Fruit fly (Drosophila melanogaster): ENCODE results near the gene CG8892.

Gene CG8892

DNA sequence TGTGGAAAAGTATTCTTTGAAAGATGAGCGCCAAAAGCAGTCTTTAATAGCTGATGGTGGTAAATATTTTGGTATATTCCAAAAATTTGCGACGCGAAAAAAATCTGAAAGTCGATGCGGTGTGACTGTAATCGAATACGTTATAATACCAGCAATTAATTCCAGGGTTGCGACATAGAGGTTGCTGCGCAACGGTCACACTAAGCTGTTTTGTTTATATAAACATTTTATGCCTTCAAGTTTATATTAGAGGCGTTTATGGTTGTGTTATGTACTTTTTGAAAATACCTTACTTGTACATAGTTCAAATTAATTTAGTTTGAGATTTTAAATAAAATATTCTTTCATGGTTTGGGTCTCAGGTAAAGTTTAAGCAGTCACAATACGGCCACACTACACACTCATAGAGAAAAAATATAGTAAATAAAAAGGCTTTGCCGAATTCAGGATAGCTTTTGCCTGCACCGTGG is 10.0 kb downstream of the CG8892 start, which contains the start of gene CG14043:
Gene CG14043, plus strand, starts transcription at position 374 of the 470 bp plus-strand sequence.
- no peak for TF ChIP-seq CG8478 (optimal IDR thresholded peaks at IDR 0.05)
- no peak for TF ChIP-seq usp (GFP tag; optimal IDR thresholded peaks at IDR 0.05)
- TF ChIP-seq psq (optimal IDR thresholded peaks at IDR 0.05) = no peak
- no peak for TF ChIP-seq pan (optimal IDR thresholded peaks at IDR 0.05)
- TF ChIP-seq Dll (optimal IDR thresholded peaks at IDR 0.05) = no peak

DNA sequence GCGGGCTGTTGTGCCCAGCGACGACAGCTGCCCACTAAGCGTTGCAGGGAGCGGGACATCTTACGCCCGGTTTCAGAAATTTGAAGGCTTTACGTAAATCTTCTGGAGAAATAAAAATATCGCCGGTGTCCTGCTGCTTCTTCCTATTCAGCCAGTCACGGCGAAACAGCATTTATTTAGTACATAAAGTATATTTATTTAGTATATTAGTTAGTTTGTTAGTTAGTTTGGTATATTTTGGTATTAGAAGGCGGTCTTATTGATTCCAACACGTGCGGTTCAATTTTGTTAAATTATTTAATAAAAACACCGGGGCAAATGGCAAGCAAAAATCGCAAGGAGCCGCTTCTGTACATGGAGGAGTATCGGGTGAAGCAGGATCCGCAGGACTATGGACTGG is 12.6 kb downstream of the CG8892 start, which contains the start of the genes Scox and Polr1C:
Gene Scox, minus strand, starts transcription at position 169 of the 400 bp plus-strand sequence.
Gene Polr1C, plus strand, starts transcription at position 238 of the 400 bp plus-strand sequence.
- no peak for TF ChIP-seq CG8478 (optimal IDR thresholded peaks at IDR 0.05)
- TF ChIP-seq psq (optimal IDR thresholded peaks at IDR 0.05) = no peak
- TF ChIP-seq EcR (GFP tag; optimal IDR thresholded peaks at IDR 0.05) = no peak
- TF ChIP-seq usp (GFP tag; optimal IDR thresholded peaks at IDR 0.05) = no peak
- no peak for TF ChIP-seq Dll (optimal IDR thresholded peaks at IDR 0.05)
- no peak for TF ChIP-seq pan (optimal IDR thresholded peaks at IDR 0.05)

dm6 chr2L:4967511-4967910 is 13.9 kb downstream of the CG8892 start, which contains the start of gene eIF3i:
Gene eIF3i, minus strand, starts transcription at chr2L:4967775.
- TF ChIP-seq Dll (optimal IDR thresholded peaks at IDR 0.05) = no peak
- TF ChIP-seq usp (GFP tag; optimal IDR thresholded peaks at IDR 0.05) = no peak
- TF ChIP-seq pan (optimal IDR thresholded peaks at IDR 0.05) = no peak
- TF ChIP-seq CG8478 (optimal IDR thresholded peaks at IDR 0.05) = no peak
- TF ChIP-seq EcR (GFP tag; optimal IDR thresholded peaks at IDR 0.05) = no peak
- no peak for TF ChIP-seq psq (optimal IDR thresholded peaks at IDR 0.05)

DNA sequence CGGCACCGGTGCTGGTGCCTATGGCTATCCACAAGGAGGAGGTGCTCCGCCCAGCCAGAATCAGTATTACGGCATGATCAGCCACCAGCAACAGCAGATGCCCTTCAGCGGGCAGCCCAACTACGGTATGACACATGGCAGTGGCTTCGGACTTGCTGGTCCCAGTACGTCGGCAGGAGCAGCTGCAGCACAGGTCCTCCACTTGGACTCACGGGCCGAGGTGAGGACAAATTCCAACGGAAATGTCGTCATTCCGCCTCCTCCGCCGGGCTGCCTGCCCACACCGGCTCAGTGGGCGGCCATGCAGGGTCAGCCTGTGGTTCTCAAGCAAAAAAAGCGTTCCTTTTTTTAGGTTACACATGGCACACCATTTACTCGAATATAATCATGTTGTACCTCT is 15.5 kb downstream of the CG8892 start:
- TF ChIP-seq psq (optimal IDR thresholded peaks at IDR 0.05) (no peak), CG8478 (optimal IDR thresholded peaks at IDR 0.05) (no peak), pan (optimal IDR thresholded peaks at IDR 0.05) (no peak), usp (GFP tag; optimal IDR thresholded peaks at IDR 0.05) (no peak), EcR (GFP tag; optimal IDR thresholded peaks at IDR 0.05) (no peak), Dll (optimal IDR thresholded peaks at IDR 0.05) (no peak)

DNA sequence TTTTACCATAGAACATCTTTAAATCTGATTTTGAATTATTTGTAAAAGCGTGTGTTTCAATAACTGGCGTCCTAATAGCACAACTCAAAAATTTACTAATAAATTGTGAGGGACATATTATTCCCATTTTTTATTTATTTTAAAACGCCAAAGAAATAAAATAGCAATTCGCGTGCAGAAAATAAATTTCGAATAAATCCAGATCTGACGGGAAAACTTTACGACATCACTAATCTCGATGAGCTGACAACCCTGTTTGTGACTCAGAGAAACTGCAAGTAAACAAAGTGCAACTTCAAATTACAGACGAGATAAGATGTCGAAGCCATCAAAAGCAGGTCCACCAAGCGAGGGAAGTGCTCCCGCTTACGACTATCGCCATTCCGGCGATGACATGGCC is 16.0 kb downstream of the CG8892 start, which contains the start of gene CG34125:
Gene CG34125, plus strand, starts transcription at position 254 of the 400 bp plus-strand sequence.
- TF ChIP-seq psq (optimal IDR thresholded peaks at IDR 0.05) (no peak), pan (optimal IDR thresholded peaks at IDR 0.05) (no peak), CG8478 (optimal IDR thresholded peaks at IDR 0.05) (no peak), EcR (GFP tag; optimal IDR thresholded peaks at IDR 0.05) (no peak), Dll (optimal IDR thresholded peaks at IDR 0.05) (no peak), usp (GFP tag; optimal IDR thresholded peaks at IDR 0.05) (no peak)

- TF ChIP-seq usp (GFP tag; optimal IDR thresholded peaks at IDR 0.05) = no peak
- TF ChIP-seq pan (optimal IDR thresholded peaks at IDR 0.05) = no peak
- no peak for TF ChIP-seq CG8478 (optimal IDR thresholded peaks at IDR 0.05)
- no peak for TF ChIP-seq EcR (GFP tag; optimal IDR thresholded peaks at IDR 0.05)
- no peak for TF ChIP-seq Dll (optimal IDR thresholded peaks at IDR 0.05)
Measured at dm6 chr2L:4958111-4958510, 23.3 kb downstream of the CG8892 start, which contains the start of gene CG34124. Gene CG34124, plus strand, starts transcription at chr2L:4958411.

DNA sequence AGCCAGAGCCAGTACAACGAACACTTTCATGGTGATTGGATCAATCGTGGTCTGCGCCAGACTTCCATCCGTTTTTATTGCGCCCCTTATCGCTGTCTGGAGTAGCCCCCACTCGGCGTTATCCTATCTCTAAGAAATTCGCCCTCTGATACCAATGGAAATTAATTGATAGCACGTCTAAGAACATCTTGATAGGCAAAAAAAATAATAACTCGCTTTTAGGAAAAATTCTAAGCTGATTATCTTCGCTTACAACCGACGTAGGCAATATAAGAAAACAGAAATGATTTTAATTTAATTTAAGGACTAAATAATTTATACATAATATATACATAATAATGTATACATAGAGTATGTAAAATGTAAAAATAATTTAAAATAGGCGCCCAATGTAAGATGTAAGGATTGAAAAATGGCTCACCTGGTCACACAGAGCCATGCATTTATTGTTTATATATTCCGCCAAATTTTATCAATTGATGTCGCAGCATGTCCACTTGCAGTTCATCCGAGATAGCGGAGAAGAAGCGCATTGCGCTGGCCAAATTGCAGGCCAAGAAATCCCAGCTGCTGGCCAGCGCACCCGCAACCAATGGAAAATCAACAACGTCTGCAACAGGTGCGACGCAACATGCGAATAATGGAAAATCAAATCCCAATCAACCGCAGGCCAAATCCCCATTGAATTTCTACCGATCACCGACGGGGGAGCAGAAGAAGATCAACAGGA is 26.1 kb downstream of the CG8892 start, which contains the start of the genes Jon25Bi and Marcal1:
Gene Jon25Bi, minus strand, starts transcription at position 51 of the 730 bp plus-strand sequence.
Gene Marcal1, plus strand, starts transcription at position 416 of the 730 bp plus-strand sequence.
- TF ChIP-seq pan (optimal IDR thresholded peaks at IDR 0.05) (no peak), EcR (GFP tag; optimal IDR thresholded peaks at IDR 0.05) (no peak), Dll (optimal IDR thresholded peaks at IDR 0.05) (no peak), psq (optimal IDR thresholded peaks at IDR 0.05) (no peak), CG8478 (optimal IDR thresholded peaks at IDR 0.05) (no peak), usp (GFP tag; optimal IDR thresholded peaks at IDR 0.05) (no peak)

DNA sequence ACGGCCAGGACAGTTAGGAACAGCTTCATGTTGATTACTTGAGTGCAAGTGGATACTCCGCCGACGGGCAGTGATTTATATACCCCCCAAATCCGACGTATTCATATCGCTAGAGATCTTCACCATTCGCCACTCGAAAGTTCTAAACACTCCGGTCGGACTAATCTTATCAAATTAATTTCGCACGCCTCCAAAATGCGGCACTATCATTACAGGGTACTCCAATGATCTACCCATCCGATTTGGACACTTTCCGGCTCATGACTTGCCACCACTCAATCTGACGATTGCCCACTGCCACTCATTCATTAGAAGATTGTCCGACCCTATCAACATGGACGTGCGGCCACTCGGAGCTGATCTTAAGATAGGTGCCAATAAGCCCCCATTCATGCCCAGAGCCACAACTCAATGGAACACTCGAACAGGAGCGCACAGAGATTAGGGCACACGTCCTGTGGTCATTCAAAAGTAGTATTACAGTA is 28.3 kb downstream of the CG8892 start, which contains the start of gene Jon25Bii:
Gene Jon25Bii, minus strand, starts transcription at position 51 of the 485 bp plus-strand sequence.
- TF ChIP-seq usp (GFP tag; optimal IDR thresholded peaks at IDR 0.05) = no peak
- TF ChIP-seq pan (optimal IDR thresholded peaks at IDR 0.05) = no peak
- no peak for TF ChIP-seq psq (optimal IDR thresholded peaks at IDR 0.05)
- TF ChIP-seq EcR (GFP tag; optimal IDR thresholded peaks at IDR 0.05) = no peak
- TF ChIP-seq Dll (optimal IDR thresholded peaks at IDR 0.05) = no peak
- no peak for TF ChIP-seq CG8478 (optimal IDR thresholded peaks at IDR 0.05)

DNA sequence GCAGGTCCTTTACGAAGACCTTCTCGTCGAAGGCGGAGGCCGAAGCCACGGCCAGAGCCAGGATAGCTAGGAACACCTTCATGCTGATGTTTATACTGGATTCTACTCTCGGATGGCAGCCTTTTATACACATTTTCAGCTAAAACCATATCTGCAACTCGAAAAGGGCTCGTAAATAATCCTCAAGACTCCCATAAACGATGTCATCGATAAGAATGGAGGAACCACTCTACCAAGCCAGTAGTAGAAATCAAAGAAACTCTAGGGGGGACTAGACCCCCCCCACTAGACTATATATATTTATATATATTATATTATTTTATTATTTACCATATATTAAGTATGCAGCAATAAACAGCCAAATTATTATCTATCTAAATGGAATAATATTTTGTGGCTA is 30.7 kb downstream of the CG8892 start, which contains the start of gene Jon25Biii:
Gene Jon25Biii, minus strand, starts transcription at position 101 of the 400 bp plus-strand sequence.
- TF ChIP-seq usp (GFP tag; optimal IDR thresholded peaks at IDR 0.05) (no peak), Dll (optimal IDR thresholded peaks at IDR 0.05) (no peak), psq (optimal IDR thresholded peaks at IDR 0.05) (no peak), CG8478 (optimal IDR thresholded peaks at IDR 0.05) (no peak), pan (optimal IDR thresholded peaks at IDR 0.05) (no peak), EcR (GFP tag; optimal IDR thresholded peaks at IDR 0.05) (no peak)

dm6 chr2L:4949453-4950045 is 31.8 kb downstream of the CG8892 start, which contains the start of gene jet:
Gene jet, minus strand, starts transcription at chr2L:4949784.
- TF ChIP-seq CG8478 (optimal IDR thresholded peaks at IDR 0.05) = no peak
- no peak for TF ChIP-seq Dll (optimal IDR thresholded peaks at IDR 0.05)
- no peak for TF ChIP-seq EcR (GFP tag; optimal IDR thresholded peaks at IDR 0.05)

- no peak for TF ChIP-seq psq (optimal IDR thresholded peaks at IDR 0.05)
Measured at dm6 chr2L:4945300-4945699, 36.1 kb downstream of the CG8892 start, which contains the start of the genes mRpL24 and betaggt-I. Gene mRpL24, minus strand, starts transcription at chr2L:4945361. Gene betaggt-I, plus strand, starts transcription at chr2L:4945579.

All from whole organism.